Fruit fly (Drosophila melanogaster): Measurements from ENCODE around the gene CG5245.

CG5245 gene

dm6 chr3R:12429120-12429610 is at the start of gene CG5245, which contains the start of gene CG5641:
Gene CG5245, plus strand, starts transcription at chr3R:12429560.
Gene CG5641, minus strand, starts transcription at chr3R:12429282.
- no peak for TF ChIP-seq Snoo (tag; optimal IDR thresholded peaks at IDR 0.05)
- TF ChIP-seq CG12605 (GFP tag; IDR thresholded peaks at IDR 0.05) = no peak
- TF ChIP-seq CG8301 (tag; optimal IDR thresholded peaks at IDR 0.05) = no peak
- TF ChIP-seq CG15710 (tag; optimal IDR thresholded peaks at IDR 0.05) = no peak
- no peak for TF ChIP-seq rn (GFP tag; IDR thresholded peaks at IDR 0.05)
- no peak for TF ChIP-seq Ets98B (GFP tag; IDR thresholded peaks at IDR 0.05)
- no peak for TF ChIP-seq EcR (GFP tag; optimal IDR thresholded peaks at IDR 0.05)
- TF ChIP-seq CG8159 (tag; optimal IDR thresholded peaks at IDR 0.05) = no peak
- no peak for TF ChIP-seq CG14655 (GFP tag; optimal IDR thresholded peaks at IDR 0.05)
- no peak for TF ChIP-seq CG34367 (tag; optimal IDR thresholded peaks at IDR 0.05)
- no peak for TF ChIP-seq Pif1A (GFP tag; optimal IDR thresholded peaks at IDR 0.05)
- TF ChIP-seq D1 (tag; optimal IDR thresholded peaks at IDR 0.05) = no peak
- TF ChIP-seq gl (tag; optimal IDR thresholded peaks at IDR 0.05) = no peak
- TF ChIP-seq CG17806 (tag; optimal IDR thresholded peaks at IDR 0.05) = no peak
- no peak for TF ChIP-seq CG10348 (GFP tag; IDR thresholded peaks at IDR 0.05)
- no peak for TF ChIP-seq fd96Ca (GFP tag; IDR thresholded peaks at IDR 0.05)

dm6 chr3R:12379708-12380107 is 49.7 kb upstream of the CG5245 start, which contains the start of gene GstD8:
Gene GstD8, plus strand, starts transcription at chr3R:12380008.
- TF ChIP-seq CG8159 (tag; optimal IDR thresholded peaks at IDR 0.05) = no peak
- no peak for TF ChIP-seq rn (GFP tag; IDR thresholded peaks at IDR 0.05)
- no peak for TF ChIP-seq CG12605 (GFP tag; IDR thresholded peaks at IDR 0.05)
- TF ChIP-seq CG34367 (tag; optimal IDR thresholded peaks at IDR 0.05) = no peak
- no peak for TF ChIP-seq CG32121 (GFP tag; IDR thresholded peaks at IDR 0.05)

dm6 chr3R:12381130-12381700 is 48.1 kb upstream of the CG5245 start:
- no peak for TF ChIP-seq CG34367 (tag; optimal IDR thresholded peaks at IDR 0.05)
- peak; percentile 58 for TF ChIP-seq EcR (GFP tag; optimal IDR thresholded peaks at IDR 0.05)
- no peak for TF ChIP-seq gl (tag; optimal IDR thresholded peaks at IDR 0.05)
- TF ChIP-seq CG17806 (tag; optimal IDR thresholded peaks at IDR 0.05) = no peak
- TF ChIP-seq Ets98B (GFP tag; IDR thresholded peaks at IDR 0.05) = peak; percentile 55; the same call in 1 of the 2 replicates
- TF ChIP-seq CG32121 (GFP tag; IDR thresholded peaks at IDR 0.05) = peak; percentile 58; the same call in 1 of the 2 replicates
- TF ChIP-seq CG14655 (GFP tag; optimal IDR thresholded peaks at IDR 0.05) = peak; percentile 69
- no peak for TF ChIP-seq Pif1B (GFP tag; optimal IDR thresholded peaks at IDR 0.05)
- peak; percentile 67 for TF ChIP-seq CG4496 (GFP tag; IDR thresholded peaks at IDR 0.05)
- TF ChIP-seq CG13204 (GFP tag; optimal IDR thresholded peaks at IDR 0.05) = no peak
- TF ChIP-seq CG12605 (GFP tag; IDR thresholded peaks at IDR 0.05) = no peak; the same call in 1 of the 2 replicates
- TF ChIP-seq CG15710 (tag; optimal IDR thresholded peaks at IDR 0.05) = no peak
- TF ChIP-seq fd96Ca (GFP tag; IDR thresholded peaks at IDR 0.05) = no peak; the same call in 2 of the 3 replicates
- peak; percentile 73 for TF ChIP-seq CG8301 (tag; optimal IDR thresholded peaks at IDR 0.05)

- no peak for TF ChIP-seq gl (tag; optimal IDR thresholded peaks at IDR 0.05)
- no peak for TF ChIP-seq CG13204 (GFP tag; optimal IDR thresholded peaks at IDR 0.05)
- TF ChIP-seq Pif1B (GFP tag; optimal IDR thresholded peaks at IDR 0.05) = no peak
These were observed 46.8 kb upstream of the CG5245 start, which contains the start of gene CG10035 for dm6 chr3R:12382563-12382962. Gene CG10035, minus strand, starts transcription at chr3R:12382691.

- TF ChIP-seq CG10348 (GFP tag; IDR thresholded peaks at IDR 0.05) (no peak), CG34367 (tag; optimal IDR thresholded peaks at IDR 0.05) (no peak), rn (GFP tag; IDR thresholded peaks at IDR 0.05) (no peak), gl (tag; optimal IDR thresholded peaks at IDR 0.05) (no peak), Pif1A (GFP tag; optimal IDR thresholded peaks at IDR 0.05) (no peak)
These were observed 46.3 kb upstream of the CG5245 start, which contains the start of gene GstD11 for dm6 chr3R:12383036-12383435. Gene GstD11, plus strand, starts transcription at chr3R:12383336.

dm6 chr3R:12383784-12384183 is 45.6 kb upstream of the CG5245 start:
- TF ChIP-seq D1 (tag; optimal IDR thresholded peaks at IDR 0.05) (peak; percentile 71), CG34367 (tag; optimal IDR thresholded peaks at IDR 0.05) (no peak)

dm6 chr3R:12384274-12384673 is 45.1 kb upstream of the CG5245 start:
- TF ChIP-seq EcR (GFP tag; optimal IDR thresholded peaks at IDR 0.05) (no peak), D1 (tag; optimal IDR thresholded peaks at IDR 0.05) (no peak), Ets98B (GFP tag; IDR thresholded peaks at IDR 0.05) (peak; percentile 12; the same call in 1 of the 2 replicates), CG14655 (GFP tag; optimal IDR thresholded peaks at IDR 0.05) (no peak), Pif1A (GFP tag; optimal IDR thresholded peaks at IDR 0.05) (no peak), CG34367 (tag; optimal IDR thresholded peaks at IDR 0.05) (no peak), gl (tag; optimal IDR thresholded peaks at IDR 0.05) (no peak), CG15710 (tag; optimal IDR thresholded peaks at IDR 0.05) (no peak), fd96Ca (GFP tag; IDR thresholded peaks at IDR 0.05) (no peak), CG4496 (GFP tag; IDR thresholded peaks at IDR 0.05) (peak; percentile 84)
